Fruit fly (Drosophila melanogaster): ENCODE data around the gene CG14322.
A peak's percentile ranks its signal among the peaks of the same experiment; 100 is the strongest.

The CG14322 gene

dm6 chr3R:17604198-17604879 is 43.1 kb upstream of the CG14322 start (continued):
- TF ChIP-seq lov (optimal IDR thresholded peaks at IDR 0.05) (no peak), lov (GFP tag; IDR thresholded peaks at IDR 0.05) (no peak), onecut (GFP tag; IDR thresholded peaks at IDR 0.05) (peak; percentile 58; the same call in 1 of the 2 replicates), CG10462 (GFP tag; optimal IDR thresholded peaks at IDR 0.05) (peak; percentile 80), CG17186 (GFP tag; optimal IDR thresholded peaks at IDR 0.05) (no peak), seq (GFP tag; IDR thresholded peaks at IDR 0.05) (peak; percentile 46; the same call in 1 of the 2 replicates), corto (GFP tag; optimal IDR thresholded peaks at IDR 0.05) (no peak), CG15514 (GFP tag; optimal IDR thresholded peaks at IDR 0.05) (peak; percentile 63), CG10147 (GFP tag; optimal IDR thresholded peaks at IDR 0.05) (peak; percentile 87)

- no peak for TF ChIP-seq dimm (GFP tag; IDR thresholded peaks at IDR 0.05)
- no peak for TF ChIP-seq Sin3A (optimal IDR thresholded peaks at IDR 0.05)
- no peak for TF ChIP-seq CG31388 (GFP tag; optimal IDR thresholded peaks at IDR 0.05)
- TF ChIP-seq CG7357 (GFP tag; IDR thresholded peaks at IDR 0.05), result no peak
- TF ChIP-seq CG15696 (tag; optimal IDR thresholded peaks at IDR 0.05), result peak; percentile 35
- TF ChIP-seq Xbp1 (GFP tag; optimal IDR thresholded peaks at IDR 0.05), result no peak
- TF ChIP-seq jigr1 (GFP tag; IDR thresholded peaks at IDR 0.05), result no peak
- TF ChIP-seq BEAF-32 (GFP tag; optimal IDR thresholded peaks at IDR 0.05), result no peak
- no peak for TF ChIP-seq CG4617 (GFP tag; optimal IDR thresholded peaks at IDR 0.05; ENCODE audit: borderline replicate concordance)
- TF ChIP-seq CG15514 (GFP tag; optimal IDR thresholded peaks at IDR 0.05), result no peak
- no peak for TF ChIP-seq zfh1 (GFP tag; IDR thresholded peaks at IDR 0.05)
- TF ChIP-seq nmo (GFP tag; optimal IDR thresholded peaks at IDR 0.05), result peak; percentile 33
- no peak for TF ChIP-seq CG17186 (GFP tag; optimal IDR thresholded peaks at IDR 0.05)
- TF ChIP-seq CG15601 (tag; optimal IDR thresholded peaks at IDR 0.05), result no peak
- TF ChIP-seq Kr (GFP tag; optimal IDR thresholded peaks at IDR 0.05), result no peak
- no peak for TF ChIP-seq CG34224 (GFP tag; IDR thresholded peaks at IDR 0.05; ENCODE audit: partially characterized antibody)
- peak; percentile 11 for TF ChIP-seq CG18619 (GFP tag; optimal IDR thresholded peaks at IDR 0.05)
- TF ChIP-seq fd96Cb (tag; optimal IDR thresholded peaks at IDR 0.05), result no peak
- TF ChIP-seq CG2875 (GFP tag; optimal IDR thresholded peaks at IDR 0.05), result no peak
- no peak for TF ChIP-seq Neu2 (GFP tag; optimal IDR thresholded peaks at IDR 0.05; ENCODE audit: borderline replicate concordance)
- TF ChIP-seq CG12391 (tag; optimal IDR thresholded peaks at IDR 0.05), result peak; percentile 57
- no peak for TF ChIP-seq CG14965 (GFP tag; optimal IDR thresholded peaks at IDR 0.05; ENCODE audit: borderline replicate concordance)
- no peak for TF ChIP-seq zfh2 (GFP tag; optimal IDR thresholded peaks at IDR 0.05)
- peak; percentile 6 for TF ChIP-seq Dek (tag; optimal IDR thresholded peaks at IDR 0.05)
- peak; percentile 62 for TF ChIP-seq Fer1 (GFP tag; optimal IDR thresholded peaks at IDR 0.05)
- TF ChIP-seq gcm2 (GFP tag; optimal IDR thresholded peaks at IDR 0.05), result no peak
- no peak for TF ChIP-seq Dp (GFP tag; optimal IDR thresholded peaks at IDR 0.05)
- no peak for TF ChIP-seq Dip2 (GFP tag; IDR thresholded peaks at IDR 0.05)
- TF ChIP-seq chif (GFP tag; optimal IDR thresholded peaks at IDR 0.05), result no peak
- TF ChIP-seq CG10462 (GFP tag; optimal IDR thresholded peaks at IDR 0.05), result no peak
- TF ChIP-seq CG15269 (tag; optimal IDR thresholded peaks at IDR 0.05), result peak; percentile 6
- TF ChIP-seq CG9609 (GFP tag; optimal IDR thresholded peaks at IDR 0.05), result no peak
- no peak for TF ChIP-seq schlank (tag; optimal IDR thresholded peaks at IDR 0.05)
- no peak for TF ChIP-seq ham (GFP tag; IDR thresholded peaks at IDR 0.05)
- TF ChIP-seq CG9727 (GFP tag; optimal IDR thresholded peaks at IDR 0.05), result peak; percentile 40
- TF ChIP-seq insv (GFP tag; optimal IDR thresholded peaks at IDR 0.05), result peak in 1 of 2 experiments; percentile 22
- TF ChIP-seq caup (GFP tag; optimal IDR thresholded peaks at IDR 0.05; ENCODE audit: severe bottlenecking), result no peak
- TF ChIP-seq gt (GFP tag; IDR thresholded peaks at IDR 0.05), result no peak
- TF ChIP-seq her (GFP tag; optimal IDR thresholded peaks at IDR 0.05), result no peak
- TF ChIP-seq CG4424 (GFP tag; optimal IDR thresholded peaks at IDR 0.05), result no peak
These were observed 42.4 kb upstream of the CG14322 start for dm6 chr3R:17604880-17605667.
